Fruit fly (Drosophila melanogaster) whole organism, embryonic: ENCODE results near the gene Mkp3.

Source experiments
- Bdp1 ChIP-seq: fragments of 200-800 bp; sonication (Bioruptor generic); optimal IDR thresholded peaks from 3 replicates; lab custom pipeline; 2016; ENCODE audit warnings: missing biosample characterization, missing genetic modification characterization
- CG12391 ChIP-seq: fragments of 200-800 bp; sonication (Bioruptor generic); optimal IDR thresholded peaks from 3 replicates; lab custom pipeline; 2018; ENCODE audit warnings: missing biosample characterization, mild to moderate bottlenecking, missing genetic modification characterization, moderate library complexity
- CG14014 ChIP-seq: fragments of 200-800 bp; sonication (Bioruptor generic); IDR thresholded peaks from 2 replicates; pipeline ENCODE4 v1.3.6; 2022; ENCODE audit warnings: missing biosample characterization, missing genetic modification characterization
- CG14860 ChIP-seq: fragments of 200-800 bp; sonication (Bioruptor generic); IDR thresholded peaks from 3 replicates; pipeline ENCODE4 v1.3.6; 2022; ENCODE audit warnings: missing biosample characterization, missing genetic modification characterization; ENCODE audit not compliant: partially characterized antibody
- CG15601 ChIP-seq: fragments of 200-800 bp; sonication (Bioruptor generic); optimal IDR thresholded peaks from 3 replicates; lab custom pipeline; 2019; ENCODE audit warnings: missing biosample characterization, mild to moderate bottlenecking, missing genetic modification characterization, moderate library complexity
- CG16815 ChIP-seq: fragments of 200-800 bp; sonication (Bioruptor generic); optimal IDR thresholded peaks from 3 replicates; lab custom pipeline; 2017; ENCODE audit warnings: missing biosample characterization, mild to moderate bottlenecking, missing genetic modification characterization
- CG17361 ChIP-seq: fragments of 200-800 bp; sonication (Bioruptor generic); IDR thresholded peaks from 3 replicates; pipeline ENCODE4 v1.3.6; 2022; ENCODE audit warnings: missing biosample characterization, missing genetic modification characterization
- CG17612 ChIP-seq: fragments of 200-800 bp; sonication (Bioruptor generic); IDR thresholded peaks from 2 replicates; pipeline ENCODE4 v1.3.6; 2022; ENCODE audit warnings: missing biosample characterization, missing genetic modification characterization
- CG18262 ChIP-seq: fragments of 200-800 bp; optimal IDR thresholded peaks from 3 replicates; lab custom pipeline; 2019; ENCODE audit warnings: missing biosample characterization, mild to moderate bottlenecking, missing genetic modification characterization, moderate library complexity
- CG2202 ChIP-seq: fragments of 200-800 bp; sonication (Bioruptor generic); optimal IDR thresholded peaks from 2 replicates; lab custom pipeline; 2018; ENCODE audit warnings: missing biosample characterization, mild to moderate bottlenecking, missing genetic modification characterization
- CG3065 ChIP-seq: fragments of 200-800 bp; sonication (Bioruptor generic); optimal IDR thresholded peaks from 2 replicates; lab custom pipeline; 2016; ENCODE audit warnings: missing biosample characterization, missing genetic modification characterization
- CG3995 ChIP-seq: fragments of 200-800 bp; sonication (Bioruptor generic); optimal IDR thresholded peaks from 3 replicates; lab custom pipeline; 2016; ENCODE audit warnings: missing biosample characterization, missing genetic modification characterization
- CG5180 ChIP-seq: fragments of 200-800 bp; sonication (Bioruptor generic); optimal IDR thresholded peaks from 3 replicates; lab custom pipeline; 2017; ENCODE audit warnings: missing biosample characterization, missing genetic modification characterization, mild to moderate bottlenecking, moderate library complexity, missing genetic modification reagents
- CG6254 ChIP-seq: fragments of 200-800 bp; sonication (Bioruptor generic); optimal IDR thresholded peaks from 3 replicates; lab custom pipeline; 2017; ENCODE audit warnings: mild to moderate bottlenecking, missing biosample characterization, missing genetic modification reagents, missing genetic modification characterization
- CG6683 ChIP-seq: fragments of 200-800 bp; sonication (Bioruptor generic); optimal IDR thresholded peaks from 2 replicates; lab custom pipeline; 2017; ENCODE audit warnings: missing biosample characterization, mild to moderate bottlenecking, missing genetic modification characterization, missing genetic modification reagents
- CG6765 ChIP-seq: fragments of 200-800 bp; sonication (Bioruptor generic); optimal IDR thresholded peaks from 3 replicates; lab custom pipeline; 2017; ENCODE audit warnings: missing biosample characterization, mild to moderate bottlenecking, missing genetic modification characterization
- CG7745 ChIP-seq: fragments of 200-800 bp; sonication (Bioruptor generic); optimal IDR thresholded peaks from 2 replicates; lab custom pipeline; 2018; ENCODE audit warnings: missing biosample characterization, mild to moderate bottlenecking, missing genetic modification characterization, moderate library complexity
- CG8281 ChIP-seq: fragments of 200-800 bp; sonication (Bioruptor generic); optimal IDR thresholded peaks from 2 replicates; lab custom pipeline; 2018; ENCODE audit warnings: missing biosample characterization, mild to moderate bottlenecking, missing genetic modification characterization, moderate library complexity
- CG9727 ChIP-seq: fragments of 200-800 bp; sonication (Bioruptor generic); optimal IDR thresholded peaks from 3 replicates; lab custom pipeline; 2017; ENCODE audit warnings: missing biosample characterization, mild to moderate bottlenecking, missing genetic modification characterization
- CrebB ChIP-seq: fragments of 200-800 bp; sonication (Bioruptor generic); optimal IDR thresholded peaks from 3 replicates; lab custom pipeline; 2018; ENCODE audit warnings: missing biosample characterization, mild to moderate bottlenecking, missing genetic modification characterization
- Deaf1 ChIP-seq: fragments of 200-800 bp; optimal IDR thresholded peaks from 3 replicates; lab custom pipeline; 2019; ENCODE audit warnings: missing biosample characterization, mild to moderate bottlenecking, missing genetic modification characterization, moderate library complexity
- Drgx ChIP-seq: fragments of 200-800 bp; sonication (Bioruptor generic); IDR thresholded peaks from 2 replicates; pipeline ENCODE4 v1.3.6; 2022; ENCODE audit warnings: missing biosample characterization, missing genetic modification characterization
- Fer1 ChIP-seq: fragments of 200-800 bp; sonication (Bioruptor generic); optimal IDR thresholded peaks from 2 replicates; lab custom pipeline; 2017; ENCODE audit warnings: missing biosample characterization, mild to moderate bottlenecking, missing genetic modification characterization
- HLHmδ ChIP-seq: fragments of 200-800 bp; sonication (Bioruptor generic); optimal IDR thresholded peaks from 2 replicates; lab custom pipeline; 2018; ENCODE audit warnings: missing biosample characterization, mild to moderate bottlenecking, missing genetic modification characterization, moderate library complexity
- Hr39 ChIP-seq: fragments of >200 bp; optimal IDR thresholded peaks from 2 replicates; lab custom pipeline; 2017
- MESR4 ChIP-seq: fragments of 200-800 bp; sonication (Bioruptor generic); optimal IDR thresholded peaks from 2 replicates; lab custom pipeline; 2018; ENCODE audit warnings: missing biosample characterization, mild to moderate bottlenecking, missing genetic modification characterization, moderate library complexity
- Meics ChIP-seq: fragments of 200-800 bp; sonication (Bioruptor generic); optimal IDR thresholded peaks from 2 replicates; lab custom pipeline; 2017; ENCODE audit warnings: missing biosample characterization, mild to moderate bottlenecking, missing genetic modification characterization
- Mes4 ChIP-seq: fragments of 200-800 bp; sonication (Bioruptor generic); optimal IDR thresholded peaks from 2 replicates; lab custom pipeline; 2016; ENCODE audit warnings: missing biosample characterization, missing genetic modification characterization
- Nf-YC ChIP-seq: fragments of 200-800 bp; optimal IDR thresholded peaks from 3 replicates; lab custom pipeline; 2019; ENCODE audit warnings: missing biosample characterization, mild to moderate bottlenecking, missing genetic modification characterization, moderate library complexity
- Trl ChIP-seq, 3 experiments: fragments of >200 bp in 2 of 3; fragments of 200-800 bp in 1 of 3; sonication (Bioruptor generic) in 1 of 3; optimal IDR thresholded peaks; 2 replicates in 1 of 3; 3 replicates in 2 of 3; lab custom pipeline; 2016 to 2017; ENCODE audit warnings: missing biosample characterization in 1 of 3, missing genetic modification characterization in 1 of 3
- ap ChIP-seq: fragments of 200-800 bp; sonication (Bioruptor generic); IDR thresholded peaks from 2 replicates; pipeline ENCODE4 v1.3.6; 2022; ENCODE audit warnings: missing biosample characterization, missing genetic modification characterization
- bigmax ChIP-seq: fragments of 200-800 bp; sonication (Bioruptor generic); optimal IDR thresholded peaks from 2 replicates; lab custom pipeline; 2018; ENCODE audit warnings: missing biosample characterization, mild to moderate bottlenecking, missing genetic modification characterization
- cas ChIP-seq: fragments of 200-800 bp; sonication (Bioruptor generic); IDR thresholded peaks from 2 replicates; pipeline ENCODE4 v1.3.6; 2022; ENCODE audit warnings: missing biosample characterization, missing genetic modification characterization
- chm ChIP-seq: fragments of 200-800 bp; sonication (Bioruptor generic); IDR thresholded peaks from 2 replicates; pipeline ENCODE4 v1.3.6; 2022; ENCODE audit warnings: missing biosample characterization, missing genetic modification characterization
- croc ChIP-seq: fragments of 200-800 bp; sonication (Bioruptor generic); conservative IDR thresholded peaks from 3 replicates; pipeline ENCODE4 v1.3.6; 2022; ENCODE audit warnings: missing biosample characterization, missing genetic modification characterization
- cwo ChIP-seq: fragments of 200-800 bp; sonication (Bioruptor generic); optimal IDR thresholded peaks from 3 replicates; lab custom pipeline; 2017; ENCODE audit warnings: missing biosample characterization, missing genetic modification characterization, mild to moderate bottlenecking, moderate library complexity, missing genetic modification reagents
- ewg ChIP-seq: fragments of 200-800 bp; sonication (Bioruptor generic); optimal IDR thresholded peaks from 3 replicates; lab custom pipeline; 2017; ENCODE audit warnings: mild to moderate bottlenecking, missing biosample characterization, missing genetic modification reagents, missing genetic modification characterization
- eyg ChIP-seq: fragments of 200-800 bp; sonication (Bioruptor generic); optimal IDR thresholded peaks from 3 replicates; lab custom pipeline; 2016; ENCODE audit warnings: missing biosample characterization, missing genetic modification characterization
- ftz-f1 ChIP-seq: fragments of 200-800 bp; sonication (Bioruptor generic); optimal IDR thresholded peaks from 2 replicates; lab custom pipeline; 2016; ENCODE audit warnings: missing biosample characterization, missing genetic modification characterization
- gsb ChIP-seq: fragments of 200-800 bp; sonication (Bioruptor generic); IDR thresholded peaks from 2 replicates; pipeline ENCODE4 v1.3.6; 2022; ENCODE audit warnings: missing biosample characterization, missing genetic modification characterization
- inv ChIP-seq: fragments of 200-800 bp; sonication (Bioruptor generic); IDR thresholded peaks from 2 replicates; pipeline ENCODE4 v1.3.6; 2022; ENCODE audit warnings: missing biosample characterization, missing genetic modification characterization; ENCODE audit not compliant: partially characterized antibody
- mld ChIP-seq: fragments of 200-800 bp; sonication (Bioruptor generic); IDR thresholded peaks from 3 replicates; pipeline ENCODE4 v1.3.6; 2022; ENCODE audit warnings: missing biosample characterization, missing genetic modification characterization; ENCODE audit not compliant: partially characterized antibody
- nerfin-1 ChIP-seq: fragments of 200-800 bp; sonication (Bioruptor generic); optimal IDR thresholded peaks from 3 replicates; lab custom pipeline; 2019; ENCODE audit warnings: missing biosample characterization, mild to moderate bottlenecking, missing genetic modification characterization, moderate library complexity
- phol ChIP-seq: fragments of 200-800 bp; sonication (Bioruptor generic); optimal IDR thresholded peaks from 3 replicates; lab custom pipeline; 2018; ENCODE audit warnings: missing biosample characterization, mild to moderate bottlenecking, missing genetic modification characterization, moderate library complexity
- ro ChIP-seq: fragments of 200-800 bp; sonication (Bioruptor generic); IDR thresholded peaks from 2 replicates; pipeline ENCODE4 v1.3.6; 2022; ENCODE audit warnings: missing biosample characterization, missing genetic modification characterization
- shn ChIP-seq: fragments of 200-800 bp; sonication (Bioruptor generic); optimal IDR thresholded peaks from 3 replicates; lab custom pipeline; 2016; ENCODE audit warnings: missing biosample characterization, missing genetic modification characterization
- ssp ChIP-seq: fragments of 200-800 bp; sonication (Bioruptor generic); IDR thresholded peaks from 2 replicates; pipeline ENCODE4 v1.3.6; 2022; ENCODE audit warnings: missing biosample characterization, missing genetic modification characterization
- tap ChIP-seq: fragments of 200-800 bp; optimal IDR thresholded peaks from 3 replicates; lab custom pipeline; 2019; ENCODE audit warnings: missing biosample characterization, mild to moderate bottlenecking, missing genetic modification characterization, moderate library complexity
- z ChIP-seq: fragments of 200-800 bp; sonication (Bioruptor generic); IDR thresholded peaks from 3 replicates; pipeline ENCODE4 v1.3.6; 2022; ENCODE audit warnings: missing biosample characterization, missing genetic modification characterization
- zfh2 ChIP-seq: fragments of 200-800 bp; sonication (Bioruptor generic); optimal IDR thresholded peaks from 2 replicates; lab custom pipeline; 2016; ENCODE audit warnings: missing biosample characterization, missing genetic modification characterization

The Mkp3 gene

dm6 chr3L:19024800-19025199, 61.4 kb downstream of the Mkp3 start (continued):
- peak; percentile 61; the same call in 1 of the 2 replicates for TF ChIP-seq ro
- peak; percentile 70 for TF ChIP-seq CG2202 (tag; lab: Kevin White, UChicago)
- no peak for TF ChIP-seq CG7745 (tag; lab: Kevin White, UChicago)
- peak; percentile 70 for TF ChIP-seq shn (GFP tag; lab: Kevin White, UChicago)
- TF ChIP-seq CG5180: peak; percentile 54
- TF ChIP-seq Nf-YC (tag; lab: Kevin White, UChicago): peak; percentile 24
- peak; percentile 79 for TF ChIP-seq croc (GFP tag; lab: Robert Waterston, UW)
- peak; percentile 65 for TF ChIP-seq Fer1
- 0 out of 2 replicates have a peak, but pooled peaks have one; percentile 32 for TF ChIP-seq CG14014 (GFP tag; lab: Robert Waterston, UW)
- TF ChIP-seq MESR4 (GFP tag; lab: Kevin White, UChicago): no peak
- TF ChIP-seq ewg (GFP tag; lab: Kevin White, UChicago): peak; percentile 72
- no peak for TF ChIP-seq ftz-f1
- TF ChIP-seq chm: peak; percentile 90
- no peak for TF ChIP-seq cas (GFP tag; lab: Robert Waterston, UW)
- no peak for TF ChIP-seq tap (tag; lab: Kevin White, UChicago)
- peak; percentile 38 for TF ChIP-seq CG6683 (GFP tag; lab: Kevin White, UChicago)
- TF ChIP-seq Deaf1 (tag; lab: Kevin White, UChicago): peak; percentile 45
- peak; percentile 45; the same call in 1 of the 2 replicates for TF ChIP-seq gsb (GFP tag; lab: Robert Waterston, UW)
- peak; percentile 82 for TF ChIP-seq phol
- no peak for TF ChIP-seq zfh2 (GFP tag; lab: Kevin White, UChicago)
- no peak for TF ChIP-seq CG17612 (GFP tag; lab: Robert Waterston, UW)
- TF ChIP-seq HLHmδ: no peak
- peak; percentile 86 for TF ChIP-seq CG9727 (GFP tag; lab: Kevin White, UChicago)
- TF ChIP-seq CG16815 (GFP tag; lab: Kevin White, UChicago): peak; percentile 71
- peak; percentile 13 for TF ChIP-seq Meics
- TF ChIP-seq mld: no peak
- TF ChIP-seq bigmax (GFP tag; lab: Kevin White, UChicago): no peak
- TF ChIP-seq CG3995 (GFP tag; lab: Kevin White, UChicago): no peak
- peak; percentile 58 for TF ChIP-seq ssp
- TF ChIP-seq CG12391 (tag; lab: Kevin White, UChicago): peak; percentile 85
- TF ChIP-seq CG8281 (tag; lab: Kevin White, UChicago): peak; percentile 51
- TF ChIP-seq Hr39 (lab: Kevin White, UChicago): no peak
- no peak for TF ChIP-seq CG14860 (GFP tag; lab: Robert Waterston, UW)
- peak; percentile 90 for TF ChIP-seq CG18262 (tag; lab: Kevin White, UChicago)
- no peak for TF ChIP-seq Trl (optimal IDR thresholded peaks at IDR 0.05; lab: Kevin White, UChicago)
- peak; percentile 42 for TF ChIP-seq Trl (GFP tag; optimal IDR thresholded peaks at IDR 0.05; lab: Kevin White, UChicago)
- TF ChIP-seq CG17361 (GFP tag; lab: Robert Waterston, UW): peak; percentile 86
- peak; percentile 83 for TF ChIP-seq CG6254
- no peak for TF ChIP-seq Drgx (GFP tag; lab: Robert Waterston, UW)
- no peak for TF ChIP-seq CG6765 (GFP tag; lab: Kevin White, UChicago)
- peak; percentile 55; the same call in 1 of the 3 replicates for TF ChIP-seq z (GFP tag; lab: Robert Waterston, UW)
- TF ChIP-seq nerfin-1 (tag; lab: Kevin White, UChicago): peak; percentile 75
- TF ChIP-seq Mes4 (GFP tag; lab: Kevin White, UChicago): peak; percentile 83
- TF ChIP-seq CG3065 (GFP tag; lab: Kevin White, UChicago): peak; percentile 38
- TF ChIP-seq CG15601 (tag; lab: Kevin White, UChicago): peak; percentile 83
- peak; percentile 62 for TF ChIP-seq eyg
- TF ChIP-seq CrebB (tag; lab: Kevin White, UChicago): peak; percentile 39
- peak; percentile 79 for TF ChIP-seq ap
- peak; percentile 66 for TF ChIP-seq Bdp1 (GFP tag; lab: Kevin White, UChicago)
- TF ChIP-seq inv (GFP tag; lab: Robert Waterston, UW): no peak
- TF ChIP-seq cwo (GFP tag; lab: Kevin White, UChicago): peak; percentile 55
